Worm (Caenorhabditis elegans): ENCODE results near the gene R10D12.6.

DNA sequence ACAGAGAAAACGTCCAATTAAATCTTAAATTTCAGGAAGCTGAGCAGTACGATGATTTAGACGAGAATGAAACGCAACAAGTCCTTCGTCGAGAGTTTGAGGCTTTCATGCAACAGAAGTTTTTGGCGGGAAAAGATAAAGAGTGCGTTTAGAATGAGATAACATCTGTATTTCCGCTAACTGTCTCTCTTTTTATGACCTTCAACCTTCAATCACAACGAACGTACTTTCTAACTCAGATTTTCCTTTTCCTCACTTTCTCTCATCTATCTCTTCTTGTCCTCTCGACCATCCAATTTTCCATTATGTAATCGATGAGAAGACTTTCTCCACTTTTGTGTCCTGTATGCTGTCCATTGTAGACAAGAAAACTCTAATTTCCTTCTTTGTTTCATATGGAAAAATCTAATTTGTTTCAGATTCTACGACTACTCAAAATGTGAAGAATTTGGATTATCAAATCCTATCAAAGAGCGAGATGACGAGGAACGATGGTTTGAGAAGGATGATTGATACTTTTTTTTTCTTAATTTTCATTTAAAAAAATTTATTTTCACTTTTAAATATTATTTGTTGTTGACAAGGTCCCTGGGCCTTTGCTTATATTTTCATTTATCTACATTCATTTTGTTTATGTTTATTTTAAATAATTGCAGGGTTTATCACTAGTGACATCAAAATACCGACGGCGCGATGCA lies 14.3 kb downstream of the R10D12.6 start, which contains the start of gene sao-1:
- TF ChIP-seq ceh-16 (tag; optimal IDR thresholded peaks at IDR 0.05), result no peak
- peak; percentile 67 for TF ChIP-seq elt-1 (tag; optimal IDR thresholded peaks at IDR 0.05)
- TF ChIP-seq unc-39 (tag; optimal IDR thresholded peaks at IDR 0.05), result no peak
- TF ChIP-seq egl-27 (tag; optimal IDR thresholded peaks at IDR 0.05), result no peak
- TF ChIP-seq unc-62 (GFP tag; optimal IDR thresholded peaks at IDR 0.05), result no peak
- no peak for TF ChIP-seq nhr-237 (tag; optimal IDR thresholded peaks at IDR 0.05)
- TF ChIP-seq nhr-67 (tag; optimal IDR thresholded peaks at IDR 0.05), result no peak
- no peak for TF ChIP-seq fos-1 (tag; optimal IDR thresholded peaks at IDR 0.05)
- TF ChIP-seq jun-1 (tag; optimal IDR thresholded peaks at IDR 0.05), result no peak
